Fruit fly (Drosophila melanogaster) whole organism, prepupa: ENCODE measurements around the gene niki.

Experiments used
- Blimp-1 ChIP-seq: fragments of 200-800 bp; sonication (Bioruptor generic); optimal IDR thresholded peaks from 3 replicates; lab custom pipeline; 2017; ENCODE audit warnings: missing biosample characterization, missing genetic modification characterization, mild to moderate bottlenecking, moderate library complexity, missing genetic modification reagents
- CG10631 ChIP-seq: fragments of 200-800 bp; sonication (Bioruptor generic); optimal IDR thresholded peaks from 2 replicates; lab custom pipeline; 2016; ENCODE audit warnings: missing biosample characterization, missing genetic modification characterization
- CG10669 ChIP-seq: fragments of 200-800 bp; sonication (Bioruptor generic); optimal IDR thresholded peaks from 3 replicates; lab custom pipeline; 2018; ENCODE audit warnings: missing biosample characterization, mild to moderate bottlenecking, missing genetic modification characterization, moderate library complexity
- CG11294 ChIP-seq: fragments of 200-800 bp; sonication (Bioruptor generic); IDR thresholded peaks from 2 replicates; pipeline ENCODE4 v1.3.6; 2022; ENCODE audit warnings: missing biosample characterization, missing genetic modification characterization
- CG11902 ChIP-seq: fragments of 200-800 bp; sonication (Bioruptor generic); optimal IDR thresholded peaks from 3 replicates; lab custom pipeline; 2016; ENCODE audit warnings: missing biosample characterization, missing genetic modification characterization
- CG15336 ChIP-seq: fragments of 200-800 bp; sonication (Bioruptor generic); IDR thresholded peaks from 2 replicates; pipeline ENCODE4 v1.3.6; 2022; ENCODE audit warnings: missing biosample characterization, missing genetic modification characterization
- CG3032 ChIP-seq: fragments of 200-800 bp; optimal IDR thresholded peaks from 2 replicates; lab custom pipeline; 2019; ENCODE audit warnings: missing biosample characterization, mild to moderate bottlenecking, missing genetic modification characterization, moderate library complexity
- CG31627 ChIP-seq: fragments of 200-800 bp; sonication (Bioruptor generic); optimal IDR thresholded peaks from 3 replicates; lab custom pipeline; 2016; ENCODE audit warnings: missing biosample characterization, missing genetic modification characterization
- CG32006 ChIP-seq: fragments of 200-800 bp; sonication (Bioruptor generic); optimal IDR thresholded peaks from 3 replicates; lab custom pipeline; 2017; ENCODE audit warnings: missing biosample characterization, mild to moderate bottlenecking, missing genetic modification characterization
- CG3919 ChIP-seq: fragments of 200-800 bp; sonication (Bioruptor generic); optimal IDR thresholded peaks from 3 replicates; lab custom pipeline; 2016; ENCODE audit warnings: missing biosample characterization, missing genetic modification characterization
- CG4318 ChIP-seq: fragments of 200-800 bp; sonication (Bioruptor generic); optimal IDR thresholded peaks from 3 replicates; lab custom pipeline; 2017; ENCODE audit warnings: missing biosample characterization, mild to moderate bottlenecking, missing genetic modification characterization
- CG6163 ChIP-seq: fragments of 200-800 bp; sonication (Bioruptor generic); IDR thresholded peaks from 3 replicates; pipeline ENCODE4 v1.3.6; 2022; ENCODE audit warnings: missing biosample characterization, missing genetic modification characterization
- CG6276 ChIP-seq: fragments of 200-800 bp; sonication (Bioruptor generic); optimal IDR thresholded peaks from 2 replicates; lab custom pipeline; 2017; ENCODE audit warnings: missing biosample characterization, mild to moderate bottlenecking, missing genetic modification characterization
- CG6808 ChIP-seq: fragments of 200-800 bp; sonication (Bioruptor generic); optimal IDR thresholded peaks from 3 replicates; lab custom pipeline; 2017; ENCODE audit warnings: missing biosample characterization, missing genetic modification characterization, mild to moderate bottlenecking, moderate library complexity, missing genetic modification reagents
- CG6854 ChIP-seq: fragments of 200-800 bp; sonication (Bioruptor generic); optimal IDR thresholded peaks from 2 replicates; lab custom pipeline; 2017; ENCODE audit warnings: missing biosample characterization, mild to moderate bottlenecking, missing genetic modification characterization
- CG7368 ChIP-seq: fragments of 200-800 bp; sonication (Bioruptor generic); optimal IDR thresholded peaks from 3 replicates; lab custom pipeline; 2016; ENCODE audit warnings: missing biosample characterization, missing genetic modification characterization
- CG8319 ChIP-seq: fragments of 200-800 bp; sonication (Bioruptor generic); optimal IDR thresholded peaks from 3 replicates; lab custom pipeline; 2016; ENCODE audit warnings: missing biosample characterization, missing genetic modification characterization
- CG8632 ChIP-seq: fragments of 200-800 bp; sonication (Bioruptor generic); optimal IDR thresholded peaks from 3 replicates; lab custom pipeline; 2016; ENCODE audit warnings: missing biosample characterization, missing genetic modification characterization
- Eip75B ChIP-seq: fragments of 200-800 bp; sonication (Bioruptor generic); optimal IDR thresholded peaks from 3 replicates; lab custom pipeline; 2016; ENCODE audit warnings: missing biosample characterization, missing genetic modification characterization
- Eip78C ChIP-seq: fragments of 200-800 bp; sonication (Bioruptor generic); peaks from one replicate; lab custom pipeline; 2016; ENCODE audit warnings: missing biosample characterization, missing genetic modification characterization
- Ets21C ChIP-seq: fragments of 200-800 bp; sonication (Bioruptor generic); optimal IDR thresholded peaks from 3 replicates; lab custom pipeline; 2016; ENCODE audit warnings: missing biosample characterization, missing genetic modification characterization
- Ets96B ChIP-seq: fragments of 200-800 bp; optimal IDR thresholded peaks from 2 replicates; lab custom pipeline; 2019; ENCODE audit warnings: missing biosample characterization, mild to moderate bottlenecking, missing genetic modification characterization, moderate library complexity
- Gug ChIP-seq: fragments of 200-800 bp; sonication (Bioruptor generic); IDR thresholded peaks from 2 replicates; pipeline ENCODE4 v1.3.6; 2022; ENCODE audit warnings: missing biosample characterization, missing genetic modification characterization
- Hr39 ChIP-seq: fragments of 200-800 bp; sonication (Bioruptor generic); optimal IDR thresholded peaks from 2 replicates; lab custom pipeline; 2016; ENCODE audit warnings: missing biosample characterization, missing genetic modification characterization
- Lpt ChIP-seq: fragments of 200-800 bp; sonication (Bioruptor generic); optimal IDR thresholded peaks from 3 replicates; lab custom pipeline; 2016; ENCODE audit warnings: missing biosample characterization, missing genetic modification characterization
- Met ChIP-seq: fragments of 200-800 bp; sonication (Bioruptor generic); optimal IDR thresholded peaks from 3 replicates; lab custom pipeline; 2016; ENCODE audit warnings: missing biosample characterization, missing genetic modification characterization
- OdsH ChIP-seq: fragments of 200-800 bp; sonication (Bioruptor generic); optimal IDR thresholded peaks from 3 replicates; lab custom pipeline; 2016; ENCODE audit warnings: missing biosample characterization, missing genetic modification characterization
- Smox ChIP-seq: fragments of 200-800 bp; sonication (Bioruptor generic); optimal IDR thresholded peaks from 3 replicates; lab custom pipeline; 2016; ENCODE audit warnings: missing biosample characterization, missing genetic modification characterization
- Sox102F ChIP-seq: fragments of 200-800 bp; sonication (Bioruptor generic); optimal IDR thresholded peaks from 2 replicates; lab custom pipeline; 2016; ENCODE audit warnings: missing biosample characterization, mild to moderate bottlenecking, missing genetic modification characterization
- Sox14 ChIP-seq: fragments of 200-800 bp; sonication (Bioruptor generic); optimal IDR thresholded peaks from 3 replicates; lab custom pipeline; 2016; ENCODE audit warnings: missing biosample characterization, missing genetic modification characterization
- Sox15 ChIP-seq: fragments of 200-800 bp; sonication (Bioruptor generic); optimal IDR thresholded peaks from 3 replicates; lab custom pipeline; 2016; ENCODE audit warnings: missing biosample characterization, missing genetic modification characterization
- acj6 ChIP-seq: fragments of 200-800 bp; sonication (Bioruptor generic); optimal IDR thresholded peaks from 3 replicates; lab custom pipeline; 2016; ENCODE audit warnings: missing biosample characterization, missing genetic modification characterization
- cyc ChIP-seq: fragments of 200-800 bp; sonication (Bioruptor generic); optimal IDR thresholded peaks from 3 replicates; lab custom pipeline; 2016; ENCODE audit warnings: missing biosample characterization, missing genetic modification characterization
- dac ChIP-seq: fragments of 200-800 bp; sonication (Bioruptor generic); optimal IDR thresholded peaks from 2 replicates; lab custom pipeline; 2017; ENCODE audit warnings: missing biosample characterization, mild to moderate bottlenecking, missing genetic modification characterization
- dsx ChIP-seq: fragments of 200-800 bp; optimal IDR thresholded peaks from 3 replicates; lab custom pipeline; 2019; ENCODE audit warnings: missing biosample characterization, mild to moderate bottlenecking, missing genetic modification characterization, moderate library complexity; ENCODE audit not compliant: poor library complexity, severe bottlenecking
- eg ChIP-seq: fragments of 200-800 bp; sonication (Bioruptor generic); IDR thresholded peaks from 3 replicates; pipeline ENCODE4 v1.3.6; 2022; ENCODE audit warnings: missing biosample characterization, missing genetic modification characterization
- fd59A ChIP-seq: fragments of 200-800 bp; sonication (Bioruptor generic); optimal IDR thresholded peaks from 2 replicates; lab custom pipeline; 2017; ENCODE audit warnings: missing biosample characterization, mild to moderate bottlenecking, missing genetic modification characterization, missing genetic modification reagents
- fd85E ChIP-seq: fragments of 200-800 bp; sonication (Bioruptor generic); optimal IDR thresholded peaks from 3 replicates; lab custom pipeline; 2016; ENCODE audit warnings: missing biosample characterization, missing genetic modification characterization
- fkh ChIP-seq: fragments of 200-800 bp; sonication (Bioruptor generic); optimal IDR thresholded peaks from 3 replicates; lab custom pipeline; 2017; ENCODE audit warnings: missing biosample characterization, mild to moderate bottlenecking, missing genetic modification characterization, moderate library complexity
- lz ChIP-seq: fragments of 200-800 bp; sonication (Bioruptor generic); optimal IDR thresholded peaks from 3 replicates; lab custom pipeline; 2016; ENCODE audit warnings: missing biosample characterization, missing genetic modification characterization
- net ChIP-seq: fragments of 200-800 bp; sonication (Bioruptor generic); optimal IDR thresholded peaks from 3 replicates; lab custom pipeline; 2016; ENCODE audit warnings: missing biosample characterization, missing genetic modification characterization
- pdm3 ChIP-seq: fragments of 200-800 bp; sonication (Bioruptor generic); optimal IDR thresholded peaks from 3 replicates; lab custom pipeline; 2016; ENCODE audit warnings: missing biosample characterization, missing genetic modification characterization
- salr ChIP-seq, 2 experiments: fragments of 200-800 bp; sonication (Bioruptor generic); optimal IDR thresholded peaks; 3 replicates each; lab custom pipeline; 2016 to 2018; ENCODE audit warnings: missing biosample characterization in 2 of 2, missing genetic modification characterization in 2 of 2, mild to moderate bottlenecking in 1 of 2
- ss ChIP-seq, 2 experiments: fragments of 200-800 bp; sonication (Bioruptor generic); optimal IDR thresholded peaks; 2 replicates in 1 of 2; 3 replicates in 1 of 2; lab custom pipeline; 2017 to 2018; ENCODE audit warnings: mild to moderate bottlenecking in 2 of 2, missing biosample characterization in 2 of 2, missing genetic modification characterization in 2 of 2, moderate library complexity in 1 of 2
- svp ChIP-seq: fragments of 200-800 bp; sonication (Bioruptor generic); peaks from one replicate; lab custom pipeline; 2016; ENCODE audit warnings: missing biosample characterization, missing genetic modification characterization
- vri ChIP-seq: fragments of 200-800 bp; sonication (Bioruptor generic); optimal IDR thresholded peaks from 3 replicates; lab custom pipeline; 2016; ENCODE audit warnings: missing biosample characterization, mild to moderate bottlenecking, missing genetic modification characterization

Gene niki

DNA sequence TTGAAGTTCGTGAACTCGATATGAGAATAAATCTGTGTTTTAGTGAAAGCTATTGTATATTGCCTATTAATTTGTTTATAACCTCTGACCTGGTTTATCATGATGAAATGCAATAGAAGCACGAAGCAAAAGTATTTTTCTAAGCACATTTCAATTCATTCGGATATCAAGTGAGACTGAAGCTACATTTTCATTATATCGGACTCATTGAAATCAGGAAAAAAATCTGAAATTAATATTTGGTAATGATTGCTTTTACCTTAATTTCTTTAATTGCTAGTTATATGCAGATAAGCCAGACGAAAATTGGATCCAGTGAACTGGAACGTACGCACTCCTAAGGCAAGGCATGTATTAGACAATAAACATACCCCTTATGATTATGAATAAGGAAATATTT, 15.6 kb upstream of the niki start, which contains the start of gene CG33658 (continued):
- TF ChIP-seq CG6854 (GFP tag; lab: Kevin White, UChicago) (no peak), lz (GFP tag; lab: Kevin White, UChicago) (no peak)

DNA sequence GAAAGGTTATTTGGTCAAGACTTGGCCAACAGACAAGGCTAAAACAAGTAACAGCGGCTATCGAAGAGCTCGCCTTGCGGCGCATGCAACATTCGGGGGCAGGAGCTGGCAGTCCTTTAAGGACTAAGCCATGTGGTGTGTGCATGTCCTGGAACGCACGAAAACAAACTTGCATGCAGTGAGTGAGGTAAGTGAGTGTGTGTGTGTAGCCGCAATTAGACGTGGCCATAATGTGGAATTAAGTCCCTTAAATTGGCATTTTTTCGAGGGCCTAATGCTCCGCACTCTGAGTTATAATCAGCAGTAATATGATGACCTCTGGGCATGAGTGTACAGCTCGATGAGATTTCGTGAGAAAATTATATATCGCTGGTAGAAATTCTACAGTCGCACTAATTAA, 8.2 kb upstream of the niki start, which contains the start of gene sosie:
Gene sosie (plus strand): TSS at position 301 of the 400 bp plus-strand sequence.
- TF ChIP-seq ss (GFP tag; optimal IDR thresholded peaks at IDR 0.05; lab: Kevin White, UChicago) (no peak), fkh (GFP tag; lab: Kevin White, UChicago) (no peak), CG6808 (no peak), CG15336 (GFP tag; lab: Robert Waterston, UW) (no peak), cyc (no peak), Sox102F (no peak), CG8319 (no peak), acj6 (no peak), CG3919 (GFP tag; lab: Kevin White, UChicago) (no peak), CG7368 (GFP tag; lab: Kevin White, UChicago) (no peak), CG11294 (GFP tag; lab: Robert Waterston, UW) (no peak), salr (GFP tag; optimal IDR thresholded peaks at IDR 0.05; lab: Kevin White, UChicago) (no peak), Eip75B (no peak), CG6163 (GFP tag; lab: Robert Waterston, UW) (no peak), Hr39 (no peak), Ets96B (no peak), Blimp-1 (no peak), svp (no peak), Smox (GFP tag; lab: Kevin White, UChicago) (no peak), CG31627 (no peak)

DNA sequence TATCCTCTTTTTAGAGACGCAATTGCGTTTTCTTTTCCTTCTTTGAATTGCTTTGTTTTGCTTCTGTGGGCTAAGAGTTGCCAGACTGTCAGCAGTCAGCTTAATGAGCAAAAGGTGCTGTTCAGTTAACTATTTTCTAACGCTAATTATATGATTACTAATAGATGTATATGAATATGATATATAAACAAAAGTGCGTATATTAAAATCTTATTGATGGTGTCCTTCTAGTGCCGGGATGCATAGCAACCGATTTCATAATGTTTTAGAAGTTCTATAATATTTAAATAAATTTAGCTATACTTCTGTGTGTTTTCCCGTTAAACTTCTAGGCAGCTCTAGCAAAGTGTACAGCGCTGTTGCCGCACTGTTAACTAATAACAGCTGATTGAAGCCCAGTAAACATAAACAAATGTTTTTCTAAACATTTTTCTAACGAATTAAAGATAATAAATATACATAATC, 4.5 kb upstream of the niki start, which contains the start of the genes Kaz and CG43273:
Gene Kaz (minus strand): TSS at position 73 of the 465 bp plus-strand sequence.
Gene CG43273 (plus strand): TSS at position 415 of the 465 bp plus-strand sequence.
- TF ChIP-seq CG6808 (no peak), Lpt (GFP tag; lab: Kevin White, UChicago) (no peak), Sox14 (GFP tag; lab: Kevin White, UChicago) (peak; percentile 74), svp (peak; percentile 68), Ets21C (peak; percentile 36), Met (GFP tag; lab: Kevin White, UChicago) (no peak), fd85E (GFP tag; lab: Kevin White, UChicago) (no peak), dsx (GFP tag; lab: Kevin White, UChicago) (no peak), lz (GFP tag; lab: Kevin White, UChicago) (peak; percentile 60), Hr39 (peak; percentile 26), CG3919 (GFP tag; lab: Kevin White, UChicago) (no peak), CG31627 (no peak), Blimp-1 (no peak), net (no peak), Sox102F (no peak), eg (GFP tag; lab: Robert Waterston, UW) (no peak), CG8632 (peak; percentile 4), Eip78C (GFP tag; lab: Kevin White, UChicago) (peak; percentile 89), CG32006 (no peak), fd59A (peak; percentile 6), CG7368 (GFP tag; lab: Kevin White, UChicago) (no peak), cyc (no peak), CG4318 (no peak), fkh (GFP tag; lab: Kevin White, UChicago) (no peak), dac (GFP tag; lab: Kevin White, UChicago) (no peak), vri (no peak), CG6276 (GFP tag; lab: Kevin White, UChicago) (no peak), CG6854 (GFP tag; lab: Kevin White, UChicago) (no peak), OdsH (GFP tag; lab: Kevin White, UChicago) (no peak), CG6163 (GFP tag; lab: Robert Waterston, UW) (no peak; the same call in 1 of the 3 replicates), pdm3 (no peak), Smox (GFP tag; lab: Kevin White, UChicago) (peak; percentile 61), Ets96B (no peak), Gug (GFP tag; lab: Robert Waterston, UW) (no peak), CG10631 (peak; percentile 66), CG15336 (GFP tag; lab: Robert Waterston, UW) (no peak), ss (GFP tag; optimal IDR thresholded peaks at IDR 0.05; lab: Kevin White, UChicago) (no peak), CG10669 (GFP tag; lab: Kevin White, UChicago) (no peak), CG3032 (tag; lab: Kevin White, UChicago) (no peak), Sox15 (GFP tag; lab: Kevin White, UChicago) (peak; percentile 24), CG11902 (GFP tag; lab: Kevin White, UChicago) (peak; percentile 19), salr (GFP tag; optimal IDR thresholded peaks at IDR 0.05; lab: Kevin White, UChicago) (no peak)
